Fruit fly (Drosophila melanogaster): ENCODE results near the gene gammaTub23C.
A peak's percentile ranks its signal among the peaks of the same experiment; 100 is the strongest.

Gene gammaTub23C

DNA sequence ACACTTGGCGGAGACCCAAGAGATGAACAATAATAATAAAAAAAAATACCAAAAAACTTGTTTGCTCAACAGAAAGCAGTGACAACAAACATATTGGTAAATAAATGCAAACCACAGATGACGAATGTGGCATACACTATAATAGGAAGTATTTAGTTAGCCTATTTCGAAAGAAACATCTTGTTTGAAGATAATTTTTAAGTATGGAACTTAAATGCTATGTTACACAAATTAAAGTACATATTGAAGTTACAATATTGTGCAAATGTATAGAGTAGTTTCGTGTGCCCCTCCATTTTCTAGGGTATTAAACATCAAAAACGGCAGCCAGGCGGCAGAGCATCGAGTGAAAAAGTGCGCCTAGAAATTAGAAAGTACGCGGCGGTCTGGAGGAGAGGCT, 30.7 kb downstream of the gammaTub23C start (continued):
- no peak for TF ChIP-seq yki (optimal IDR thresholded peaks at IDR 0.05)
- TF ChIP-seq Hey (tag; optimal IDR thresholded peaks at IDR 0.05): no peak
- no peak for TF ChIP-seq CG10565 (GFP tag; optimal IDR thresholded peaks at IDR 0.05)
- no peak for TF ChIP-seq corto (GFP tag; optimal IDR thresholded peaks at IDR 0.05)
- TF ChIP-seq Xbp1 (GFP tag; optimal IDR thresholded peaks at IDR 0.05): peak; percentile 33
- no peak for TF ChIP-seq CG11696 (GFP tag; IDR thresholded peaks at IDR 0.05)
- TF ChIP-seq trh (GFP tag; optimal IDR thresholded peaks at IDR 0.05): no peak
- TF ChIP-seq CG34376 (GFP tag; optimal IDR thresholded peaks at IDR 0.05): no peak
- no peak for TF ChIP-seq Hr3 (GFP tag; optimal IDR thresholded peaks at IDR 0.05)
- TF ChIP-seq CoRest (tag; optimal IDR thresholded peaks at IDR 0.05): peak; percentile 54
- TF ChIP-seq dmrt11E (tag; optimal IDR thresholded peaks at IDR 0.05): no peak
- TF ChIP-seq lola (GFP tag; optimal IDR thresholded peaks at IDR 0.05): peak in 1 of 3 experiments; percentile 19
- peak; percentile 75 for TF ChIP-seq Sox100B (GFP tag; optimal IDR thresholded peaks at IDR 0.05)
- peak in 1 of 2 experiments; percentile 19 for TF ChIP-seq Pdp1 (GFP tag; optimal IDR thresholded peaks at IDR 0.05)
- TF ChIP-seq sens (GFP tag): peak; percentile 92
- peak; percentile 54 for TF ChIP-seq lmd (GFP tag; IDR thresholded peaks at IDR 0.05)
- no peak for TF ChIP-seq hb (GFP tag; IDR thresholded peaks at IDR 0.05; ENCODE audit: partially characterized antibody)
- peak; percentile 4 for TF ChIP-seq CG2202 (tag; optimal IDR thresholded peaks at IDR 0.05)
- no peak for TF ChIP-seq tio (GFP tag; optimal IDR thresholded peaks at IDR 0.05)
- peak; percentile 14 for TF ChIP-seq ems (GFP tag; optimal IDR thresholded peaks at IDR 0.05)
- no peak for TF ChIP-seq CG9215 (GFP tag; IDR thresholded peaks at IDR 0.05)
- TF ChIP-seq MESR4 (GFP tag; optimal IDR thresholded peaks at IDR 0.05): no peak
- no peak for TF ChIP-seq Atf3 (GFP tag; optimal IDR thresholded peaks at IDR 0.05)
- peak; percentile 49 for TF ChIP-seq ewg (GFP tag; optimal IDR thresholded peaks at IDR 0.05)
- TF ChIP-seq CG10979 (tag; optimal IDR thresholded peaks at IDR 0.05): peak; percentile 60
- no peak for TF ChIP-seq Dfd (GFP tag; optimal IDR thresholded peaks at IDR 0.05)
- TF ChIP-seq hth (optimal IDR thresholded peaks at IDR 0.05): no peak
- TF ChIP-seq CG17385 (GFP tag; optimal IDR thresholded peaks at IDR 0.05): peak; percentile 59
- TF ChIP-seq Nf-YB (GFP tag; optimal IDR thresholded peaks at IDR 0.05): peak; percentile 30
- no peak for TF ChIP-seq sc (optimal IDR thresholded peaks at IDR 0.05)
- TF ChIP-seq sc (GFP tag; optimal IDR thresholded peaks at IDR 0.05): peak; percentile 8
- peak in 1 of 2 experiments; percentile 74 for TF ChIP-seq Eip74EF (GFP tag; optimal IDR thresholded peaks at IDR 0.05)
- TF ChIP-seq ttk (GFP tag; IDR thresholded peaks at IDR 0.05): peak; percentile 14; the same call in 1 of the 2 replicates
- TF ChIP-seq CG1529 (GFP tag; optimal IDR thresholded peaks at IDR 0.05): peak; percentile 69
- TF ChIP-seq ro (GFP tag; IDR thresholded peaks at IDR 0.05): no peak
- TF ChIP-seq fd96Cb (tag; optimal IDR thresholded peaks at IDR 0.05): peak; percentile 65
- TF ChIP-seq Dll (GFP tag; IDR thresholded peaks at IDR 0.05; ENCODE audit: partially characterized antibody): no peak
- TF ChIP-seq Poxn (GFP tag; IDR thresholded peaks at IDR 0.05): no peak
- TF ChIP-seq Hr51 (GFP tag; optimal IDR thresholded peaks at IDR 0.05): peak in 1 of 2 experiments; percentile 73
- TF ChIP-seq CG11695 (GFP tag; IDR thresholded peaks at IDR 0.05): 0 out of 3 replicates have a peak, but pooled peaks have one; percentile 26
- TF ChIP-seq dimm (GFP tag; IDR thresholded peaks at IDR 0.05): no peak
- peak; percentile 40 for TF ChIP-seq CG9437 (GFP tag; optimal IDR thresholded peaks at IDR 0.05)
- no peak for TF ChIP-seq pita (GFP tag; optimal IDR thresholded peaks at IDR 0.05)
- TF ChIP-seq Abd-B (GFP tag; optimal IDR thresholded peaks at IDR 0.05): peak; percentile 48
- TF ChIP-seq otp (GFP tag; IDR thresholded peaks at IDR 0.05): peak; percentile 58; the same call in 1 of the 3 replicates
- TF ChIP-seq sob (GFP tag; IDR thresholded peaks at IDR 0.05): no peak
- TF ChIP-seq CG10543 (GFP tag; optimal IDR thresholded peaks at IDR 0.05): no peak
- no peak for TF ChIP-seq Bdp1 (GFP tag; optimal IDR thresholded peaks at IDR 0.05)
- peak; percentile 41; the same call in 1 of the 2 replicates for TF ChIP-seq esg (GFP tag; conservative IDR thresholded peaks at IDR 0.05)
- TF ChIP-seq CG6254 (GFP tag; optimal IDR thresholded peaks at IDR 0.05): peak; percentile 43
- TF ChIP-seq CG12391 (tag; optimal IDR thresholded peaks at IDR 0.05): peak; percentile 53
